Worm (Caenorhabditis elegans): ENCODE data around the gene csa-1.

DNA sequence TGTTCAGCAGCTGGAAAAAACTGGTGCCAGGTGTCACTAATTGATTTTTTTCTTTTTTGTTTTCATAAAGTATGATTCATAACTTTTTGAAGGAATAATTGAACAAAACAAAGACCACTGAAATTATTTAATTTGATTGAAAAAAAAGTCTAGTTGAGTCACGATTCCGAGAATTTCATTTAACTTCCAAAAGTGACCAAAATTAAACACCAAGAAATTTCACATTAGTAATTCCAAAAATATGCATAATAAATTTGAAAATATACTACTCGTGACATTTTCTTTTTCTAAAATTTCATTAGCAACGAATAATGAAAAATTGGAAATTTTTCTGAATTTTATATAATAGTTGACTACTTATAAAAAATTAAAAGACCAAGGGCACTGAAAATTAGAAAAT lies 37.5 kb downstream of the csa-1 start:
- TF ChIP-seq flt-1 (GFP tag; IDR thresholded peaks at IDR 0.05) (no peak), sea-1 (GFP tag; conservative IDR thresholded peaks at IDR 0.05) (no peak), ama-1 (optimal IDR thresholded peaks at IDR 0.05) (no peak), tra-4 (tag; optimal IDR thresholded peaks at IDR 0.05) (no peak), pes-1 (GFP tag; IDR thresholded peaks at IDR 0.05) (no peak), hmbx-1 (tag; optimal IDR thresholded peaks at IDR 0.05) (no peak), ceh-36 (tag; optimal IDR thresholded peaks at IDR 0.05) (no peak), tbx-37 (GFP tag; conservative IDR thresholded peaks at IDR 0.05) (no peak), scrt-1 (GFP tag; IDR thresholded peaks at IDR 0.05) (no peak), F13C5.2 (tag; optimal IDR thresholded peaks at IDR 0.05) (no peak), ceh-13 (GFP tag; optimal IDR thresholded peaks at IDR 0.05) (no peak), tbx-11 (GFP tag; IDR thresholded peaks at IDR 0.05) (no peak)

All from whole organism, early embryonic.